Fruit fly (Drosophila melanogaster) Kc167 (cell line): ENCODE measurements around the gene CG32755.

Experiments used
- h ChIP-seq: fragments of >200 bp; optimal IDR thresholded peaks from 3 replicates; lab custom pipeline; 2018; ENCODE audit warnings: missing external identifiers
- insv ChIP-seq: fragments of >200 bp; optimal IDR thresholded peaks from 3 replicates; lab custom pipeline; 2018; ENCODE audit warnings: missing external identifiers

DNA sequence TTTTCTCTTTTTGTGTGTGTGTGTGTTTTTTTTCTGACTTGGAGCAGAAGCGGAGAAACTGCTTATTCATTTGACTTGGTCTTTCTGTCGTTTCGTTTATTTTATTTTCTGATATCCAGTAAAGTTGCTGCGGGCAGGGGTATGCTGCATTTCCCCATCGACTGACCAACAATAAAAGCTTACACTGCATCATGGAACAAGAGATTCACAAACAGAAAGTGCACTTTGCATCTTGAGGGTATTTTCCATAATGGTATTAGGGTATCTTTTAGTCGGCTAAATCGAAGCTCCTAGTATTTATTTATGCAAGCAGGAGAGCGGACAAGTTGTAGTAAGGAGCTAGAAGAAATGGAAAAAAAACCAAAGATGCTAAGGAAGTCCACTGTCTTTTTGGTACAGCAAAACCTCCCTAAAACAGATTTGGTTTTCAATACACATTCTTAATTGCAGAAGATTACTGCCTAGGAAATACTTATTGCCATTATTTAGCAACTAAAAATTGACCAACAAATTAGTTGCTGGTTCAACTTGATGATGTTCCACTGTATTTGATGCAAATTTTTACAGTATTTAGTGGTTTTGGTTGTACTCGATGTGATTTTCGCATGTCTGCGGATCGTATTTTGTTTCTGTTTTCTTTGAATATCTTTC is 17.6 kb upstream of the CG32755 start:
- TF ChIP-seq insv (lab: Kevin White, UChicago) (no peak), h (lab: Kevin White, UChicago) (no peak)
